Worm (Caenorhabditis elegans): ENCODE data around the gene eri-1.

Gene eri-1

ce11 chrIV:426597-426996 lies 6.8 kb upstream of the eri-1 start:
- no peak for TF ChIP-seq hlh-30 (tag; optimal IDR thresholded peaks at IDR 0.05; ENCODE audit: insufficient read depth)
- TF ChIP-seq egl-27 (tag; optimal IDR thresholded peaks at IDR 0.05), result no peak
- TF ChIP-seq duxl-1 (tag; optimal IDR thresholded peaks at IDR 0.05; ENCODE audit: poor library complexity), result no peak
- TF ChIP-seq Y48G9A.11 (GFP tag; IDR thresholded peaks at IDR 0.05), result no peak
- no peak for TF ChIP-seq lim-7 (GFP tag; IDR thresholded peaks at IDR 0.05)
- TF ChIP-seq daf-19 (GFP tag; conservative IDR thresholded peaks at IDR 0.05), result no peak
- TF ChIP-seq ztf-7 (tag; optimal IDR thresholded peaks at IDR 0.05), result no peak
- no peak for TF ChIP-seq ceh-20 (GFP tag; IDR thresholded peaks at IDR 0.05)
- TF ChIP-seq madf-5 (GFP tag; IDR thresholded peaks at IDR 0.05), result 0 out of 4 replicates have a peak, but pooled peaks of 1 of the 2 experiments have one; percentile 33
- TF ChIP-seq pha-4 (GFP tag; IDR thresholded peaks at IDR 0.05), result no peak
- TF ChIP-seq pha-4 (tag; optimal IDR thresholded peaks at IDR 0.05), result no peak
- no peak for TF ChIP-seq dpl-1 (GFP tag; optimal IDR thresholded peaks at IDR 0.05)
- no peak for TF ChIP-seq nhr-42 (GFP tag; IDR thresholded peaks at IDR 0.05)
- 0 out of 2 replicates have a peak, but pooled peaks have one; percentile 15 for TF ChIP-seq dmd-9 (GFP tag; IDR thresholded peaks at IDR 0.05)
- no peak for TF ChIP-seq sdz-12 (GFP tag; optimal IDR thresholded peaks at IDR 0.05)
- TF ChIP-seq fos-1 (tag; optimal IDR thresholded peaks at IDR 0.05), result no peak
- TF ChIP-seq T26A8.4 (GFP tag; IDR thresholded peaks at IDR 0.05), result no peak
- no peak for TF ChIP-seq nhr-48 (tag; optimal IDR thresholded peaks at IDR 0.05)
- no peak for TF ChIP-seq tra-1 (GFP tag; IDR thresholded peaks at IDR 0.05)
- TF ChIP-seq ZK337.2 (GFP tag; IDR thresholded peaks at IDR 0.05), result no peak
- no peak for TF ChIP-seq nhr-102 (tag; optimal IDR thresholded peaks at IDR 0.05)
- no peak for TF ChIP-seq ces-1 (GFP tag; optimal IDR thresholded peaks at IDR 0.05)
- no peak for TF ChIP-seq snpc-4 (tag; optimal IDR thresholded peaks at IDR 0.05)
- TF ChIP-seq Y105C5A.15 (GFP tag; IDR thresholded peaks at IDR 0.05), result no peak
- no peak for TF ChIP-seq skn-1 (tag; optimal IDR thresholded peaks at IDR 0.05)
- TF ChIP-seq egl-43 (GFP tag; IDR thresholded peaks at IDR 0.05), result peak; percentile 54
- no peak for TF ChIP-seq ztf-11 (tag; optimal IDR thresholded peaks at IDR 0.05)
- no peak for TF ChIP-seq Y75B8A.6 (GFP tag; IDR thresholded peaks at IDR 0.05)
- peak; percentile 96 for TF ChIP-seq set-16 (GFP tag; IDR thresholded peaks at IDR 0.05)
- no peak for TF ChIP-seq zfp-2 (tag; optimal IDR thresholded peaks at IDR 0.05)
- TF ChIP-seq lin-38 (GFP tag; IDR thresholded peaks at IDR 0.05), result no peak
- TF ChIP-seq ZK546.5 (tag; optimal IDR thresholded peaks at IDR 0.05), result no peak
- no peak for TF ChIP-seq nhr-6 (tag; optimal IDR thresholded peaks at IDR 0.05)
- TF ChIP-seq R02D3.7 (tag; optimal IDR thresholded peaks at IDR 0.05), result no peak
- TF ChIP-seq ama-1 (optimal IDR thresholded peaks at IDR 0.05), result no peak
- TF ChIP-seq aha-1 (tag), result peak; percentile 21
- no peak for TF ChIP-seq dmd-8 (GFP tag; IDR thresholded peaks at IDR 0.05)
- TF ChIP-seq ctbp-1 (GFP tag; IDR thresholded peaks at IDR 0.05), result no peak

- TF ChIP-seq zag-1 (tag; optimal IDR thresholded peaks at IDR 0.05) (no peak), set-16 (GFP tag; IDR thresholded peaks at IDR 0.05) (peak; percentile 75), aha-1 (tag) (peak; percentile 51)
Measured at ce11 chrIV:425995-426394, 6.2 kb upstream of the eri-1 start, which contains the start of gene garr-1. Gene garr-1 (plus strand): TSS chrIV:426168.

- TF ChIP-seq lin-13 (GFP tag; optimal IDR thresholded peaks at IDR 0.05), result peak; percentile 38
- TF ChIP-seq aha-1 (tag), result peak; percentile 64
- peak; percentile 1 for TF ChIP-seq dve-1 (tag; optimal IDR thresholded peaks at IDR 0.05; ENCODE audit: insufficient read depth)
- no peak for TF ChIP-seq nhr-42 (GFP tag; IDR thresholded peaks at IDR 0.05)
- no peak for TF ChIP-seq set-16 (GFP tag; IDR thresholded peaks at IDR 0.05)
- peak; percentile 25 for TF ChIP-seq ama-1 (optimal IDR thresholded peaks at IDR 0.05)
- TF ChIP-seq lin-39 (tag; optimal IDR thresholded peaks at IDR 0.05), result no peak
- TF ChIP-seq mep-1 (tag; optimal IDR thresholded peaks at IDR 0.05), result peak; percentile 55
- TF ChIP-seq mes-2 (tag; optimal IDR thresholded peaks at IDR 0.05; ENCODE audit: poor library complexity, severe bottlenecking), result peak; percentile 71
- TF ChIP-seq dpl-1 (GFP tag; optimal IDR thresholded peaks at IDR 0.05), result peak; percentile 67
- TF ChIP-seq lsy-2 (tag; optimal IDR thresholded peaks at IDR 0.05), result peak in 1 of 2 experiments; percentile 75
- TF ChIP-seq lin-38 (GFP tag; IDR thresholded peaks at IDR 0.05), result peak; percentile 54
- TF ChIP-seq unc-130 (GFP tag; optimal IDR thresholded peaks at IDR 0.05), result peak; percentile 5
Measured at ce11 chrIV:425546-425945, 5.8 kb upstream of the eri-1 start.

Data from whole organism, L4 larva.